Worm (Caenorhabditis elegans): Measurements from ENCODE around the gene T12A7.9.

- TF ChIP-seq ztf-29 (GFP tag; IDR thresholded peaks at IDR 0.05): no peak
- TF ChIP-seq tab-1 (GFP tag; IDR thresholded peaks at IDR 0.05): no peak
- TF ChIP-seq flt-1 (GFP tag; IDR thresholded peaks at IDR 0.05): no peak
- no peak for TF ChIP-seq ref-1 (GFP tag; conservative IDR thresholded peaks at IDR 0.05)
These were observed 29.4 kb upstream of the T12A7.9 start for ce11 chrIV:11785064-11785840.
